Worm (Caenorhabditis elegans): Measurements from ENCODE around the gene C06C6.7.

Gene C06C6.7

ce11 chrV:16023051-16023450, 31.1 kb downstream of the C06C6.7 start, which contains the start of gene cwc-15:
Gene cwc-15, plus strand, starts transcription at chrV:16023351.
- TF ChIP-seq nhr-11 (tag; optimal IDR thresholded peaks at IDR 0.05) (no peak), ceh-22 (tag; optimal IDR thresholded peaks at IDR 0.05) (no peak), K09A11.1 (tag; optimal IDR thresholded peaks at IDR 0.05; ENCODE audit: insufficient read depth) (no peak), gmeb-2 (tag; optimal IDR thresholded peaks at IDR 0.05) (no peak), unc-86 (tag; optimal IDR thresholded peaks at IDR 0.05) (no peak), ceh-6 (GFP tag; optimal IDR thresholded peaks at IDR 0.05) (no peak), ceh-18 (tag; optimal IDR thresholded peaks at IDR 0.05) (no peak), lim-6 (tag; optimal IDR thresholded peaks at IDR 0.05) (no peak), che-1 (tag; optimal IDR thresholded peaks at IDR 0.05) (no peak), T23F11.4 (GFP tag; optimal IDR thresholded peaks at IDR 0.05) (no peak), fkh-6 (tag; optimal IDR thresholded peaks at IDR 0.05) (no peak), C38D4.7 (GFP tag; optimal IDR thresholded peaks at IDR 0.05) (no peak), ztf-16 (tag; optimal IDR thresholded peaks at IDR 0.05) (no peak), hlh-30 (tag; optimal IDR thresholded peaks at IDR 0.05; ENCODE audit: insufficient read depth) (no peak), pha-2 (tag; optimal IDR thresholded peaks at IDR 0.05) (no peak), fax-1 (tag; optimal IDR thresholded peaks at IDR 0.05) (no peak)

- TF ChIP-seq pqm-1 (tag; optimal IDR thresholded peaks at IDR 0.05) (no peak), elt-2 (tag; optimal IDR thresholded peaks at IDR 0.05) (no peak), ceh-9 (tag; optimal IDR thresholded peaks at IDR 0.05) (no peak), ceh-45 (GFP tag; IDR thresholded peaks at IDR 0.05) (no peak), ets-4 (tag; optimal IDR thresholded peaks at IDR 0.05) (no peak)
Measured at ce11 chrV:16023559-16023958, 31.6 kb downstream of the C06C6.7 start.

- no peak for TF ChIP-seq hlh-6 (tag; optimal IDR thresholded peaks at IDR 0.05)
- TF ChIP-seq pha-2 (tag; optimal IDR thresholded peaks at IDR 0.05), result no peak
- TF ChIP-seq hlh-30 (tag; optimal IDR thresholded peaks at IDR 0.05; ENCODE audit: insufficient read depth), result no peak
- TF ChIP-seq Y22D7AL.16 (tag; optimal IDR thresholded peaks at IDR 0.05), result no peak
- peak; percentile 44 for TF ChIP-seq elt-2 (tag; optimal IDR thresholded peaks at IDR 0.05)
Measured at ce11 chrV:16024300-16024699, 32.4 kb downstream of the C06C6.7 start, which contains the start of gene T10C6.6. Gene T10C6.6, plus strand, starts transcription at chrV:16024326.

ce11 chrV:16024917-16025316, 33.0 kb downstream of the C06C6.7 start:
- no peak for TF ChIP-seq ceh-19 (GFP tag; optimal IDR thresholded peaks at IDR 0.05)
- no peak for TF ChIP-seq unc-3 (GFP tag; conservative IDR thresholded peaks at IDR 0.05)
- no peak for TF ChIP-seq unc-3 (tag; optimal IDR thresholded peaks at IDR 0.05)
- no peak for TF ChIP-seq sdc-2 (tag; optimal IDR thresholded peaks at IDR 0.05)
- no peak for TF ChIP-seq ceh-14 (tag; optimal IDR thresholded peaks at IDR 0.05)
- no peak for TF ChIP-seq tbx-7 (tag; optimal IDR thresholded peaks at IDR 0.05)
- no peak for TF ChIP-seq C38D4.7 (GFP tag; optimal IDR thresholded peaks at IDR 0.05)
- no peak for TF ChIP-seq sox-4 (tag; optimal IDR thresholded peaks at IDR 0.05)
- TF ChIP-seq ceh-34 (tag; optimal IDR thresholded peaks at IDR 0.05), result no peak
- TF ChIP-seq hlh-6 (tag; optimal IDR thresholded peaks at IDR 0.05), result no peak

ce11 chrV:16029237-16029636, 37.3 kb downstream of the C06C6.7 start:
- TF ChIP-seq ceh-45 (GFP tag; IDR thresholded peaks at IDR 0.05) (no peak), ttx-3 (tag; optimal IDR thresholded peaks at IDR 0.05) (no peak), ceh-19 (GFP tag; optimal IDR thresholded peaks at IDR 0.05) (no peak), unc-3 (GFP tag; conservative IDR thresholded peaks at IDR 0.05) (no peak), unc-3 (tag; optimal IDR thresholded peaks at IDR 0.05) (no peak), syd-9 (tag; optimal IDR thresholded peaks at IDR 0.05) (no peak), eyg-1 (tag; optimal IDR thresholded peaks at IDR 0.05) (no peak), nhr-11 (tag; optimal IDR thresholded peaks at IDR 0.05) (no peak), ahr-1 (tag; optimal IDR thresholded peaks at IDR 0.05) (no peak), ceh-24 (tag; optimal IDR thresholded peaks at IDR 0.05) (no peak), hlh-13 (GFP tag; optimal IDR thresholded peaks at IDR 0.05) (no peak), ama-1 (optimal IDR thresholded peaks at IDR 0.05) (no peak), pros-1 (tag; optimal IDR thresholded peaks at IDR 0.05) (no peak)

All from whole organism, late embryonic.